Fruit fly (Drosophila melanogaster) whole organism, embryonic: ENCODE results near the gene CG31710.

ENCODE experiments used
- CG1024 ChIP-seq: fragments of 200-800 bp; sonication (Bioruptor generic); IDR thresholded peaks from 2 replicates; pipeline ENCODE4 v1.3.6; 2022; ENCODE audit warnings: missing biosample characterization, missing genetic modification characterization
- CG10321 ChIP-seq: fragments of 200-800 bp; sonication (Bioruptor generic); IDR thresholded peaks from 2 replicates; pipeline ENCODE4 v1.3.6; 2022; ENCODE audit warnings: missing biosample characterization, missing genetic modification characterization
- CG11093 ChIP-seq: fragments of 200-800 bp; sonication (Bioruptor generic); IDR thresholded peaks from 3 replicates; pipeline ENCODE4 v1.3.6; 2022; ENCODE audit warnings: missing biosample characterization, missing genetic modification characterization
- CG11247 ChIP-seq: fragments of 200-800 bp; sonication (Bioruptor generic); IDR thresholded peaks from 2 replicates; pipeline ENCODE4 v1.3.6; 2022; ENCODE audit warnings: missing biosample characterization, missing genetic modification characterization
- CG12219 ChIP-seq: fragments of 200-800 bp; sonication (Bioruptor generic); optimal IDR thresholded peaks from 3 replicates; lab custom pipeline; 2018; ENCODE audit warnings: missing biosample characterization, mild to moderate bottlenecking, missing genetic modification characterization
- CG13624 ChIP-seq: fragments of 200-800 bp; sonication (Bioruptor generic); optimal IDR thresholded peaks from 2 replicates; lab custom pipeline; 2016; ENCODE audit warnings: missing biosample characterization, missing genetic modification characterization
- CG14710 ChIP-seq: fragments of 200-800 bp; sonication (Bioruptor generic); optimal IDR thresholded peaks from 3 replicates; lab custom pipeline; 2019; ENCODE audit warnings: missing biosample characterization, mild to moderate bottlenecking, missing genetic modification characterization, moderate library complexity
- CG1529 ChIP-seq: fragments of 200-800 bp; sonication (Bioruptor generic); optimal IDR thresholded peaks from 3 replicates; lab custom pipeline; 2018; ENCODE audit warnings: missing biosample characterization, missing genetic modification characterization
- CG1603 ChIP-seq: fragments of 200-800 bp; sonication (Bioruptor generic); optimal IDR thresholded peaks from 2 replicates; lab custom pipeline; 2019; ENCODE audit warnings: missing biosample characterization, mild to moderate bottlenecking, missing genetic modification characterization, moderate library complexity
- CG17186 ChIP-seq: fragments of 200-800 bp; sonication (Bioruptor generic); optimal IDR thresholded peaks from 3 replicates; lab custom pipeline; 2017; ENCODE audit warnings: missing biosample characterization, missing genetic modification reagents, missing genetic modification characterization
- CG17359 ChIP-seq: fragments of 200-800 bp; sonication (Bioruptor generic); optimal IDR thresholded peaks from 3 replicates; lab custom pipeline; 2018; ENCODE audit warnings: missing biosample characterization, mild to moderate bottlenecking, missing genetic modification characterization, moderate library complexity
- CG17361 ChIP-seq: fragments of 200-800 bp; sonication (Bioruptor generic); IDR thresholded peaks from 3 replicates; pipeline ENCODE4 v1.3.6; 2022; ENCODE audit warnings: missing biosample characterization, missing genetic modification characterization
- CG30020 ChIP-seq: fragments of 200-800 bp; optimal IDR thresholded peaks from 2 replicates; lab custom pipeline; 2019; ENCODE audit warnings: missing biosample characterization, mild to moderate bottlenecking, missing genetic modification characterization, moderate library complexity
- CG30431 ChIP-seq: fragments of 200-800 bp; sonication (Bioruptor generic); optimal IDR thresholded peaks from 2 replicates; lab custom pipeline; 2017; ENCODE audit warnings: missing biosample characterization, missing genetic modification characterization
- CG3065 ChIP-seq: fragments of 200-800 bp; sonication (Bioruptor generic); optimal IDR thresholded peaks from 2 replicates; lab custom pipeline; 2016; ENCODE audit warnings: missing biosample characterization, missing genetic modification characterization
- CG31441 ChIP-seq: fragments of 200-800 bp; sonication (Bioruptor generic); IDR thresholded peaks from 2 replicates; pipeline ENCODE4 v1.3.6; 2022; ENCODE audit warnings: missing biosample characterization, missing genetic modification characterization
- CG3847 ChIP-seq: fragments of 200-800 bp; sonication (Bioruptor generic); IDR thresholded peaks from 2 replicates; pipeline ENCODE4 v1.3.6; 2022; ENCODE audit warnings: missing biosample characterization, missing genetic modification characterization
- CG3995 ChIP-seq: fragments of 200-800 bp; sonication (Bioruptor generic); optimal IDR thresholded peaks from 3 replicates; lab custom pipeline; 2016; ENCODE audit warnings: missing biosample characterization, missing genetic modification characterization
- CG4360 ChIP-seq: fragments of 200-800 bp; sonication (Bioruptor generic); IDR thresholded peaks from 2 replicates; pipeline ENCODE4 v1.3.6; 2022; ENCODE audit warnings: missing biosample characterization, missing genetic modification characterization
- CG8944 ChIP-seq: fragments of 200-800 bp; sonication (Bioruptor generic); optimal IDR thresholded peaks from 3 replicates; lab custom pipeline; 2016; ENCODE audit warnings: missing biosample characterization, missing genetic modification characterization
- Dip3 ChIP-seq: fragments of 200-800 bp; sonication (Bioruptor generic); optimal IDR thresholded peaks from 3 replicates; lab custom pipeline; 2016; ENCODE audit warnings: missing biosample characterization, missing genetic modification characterization
- Dll ChIP-seq: fragments of 200-800 bp; sonication (Bioruptor generic); IDR thresholded peaks from 4 replicates; pipeline ENCODE4 v1.3.6; 2022; ENCODE audit warnings: missing biosample characterization, missing genetic modification characterization; ENCODE audit not compliant: partially characterized antibody
- Doc3 ChIP-seq: fragments of 200-800 bp; sonication (Bioruptor generic); IDR thresholded peaks from 3 replicates; pipeline ENCODE4 v1.3.6; 2022; ENCODE audit warnings: missing biosample characterization, missing genetic modification characterization; ENCODE audit not compliant: partially characterized antibody
- Gug ChIP-seq: fragments of 200-800 bp; sonication (Bioruptor generic); IDR thresholded peaks from 4 replicates; pipeline ENCODE4 v1.3.6; 2022; ENCODE audit warnings: missing biosample characterization, missing genetic modification characterization
- H15 ChIP-seq: fragments of 200-800 bp; sonication (Bioruptor generic); IDR thresholded peaks from 3 replicates; pipeline ENCODE4 v1.3.6; 2022; ENCODE audit warnings: missing biosample characterization, missing genetic modification characterization
- H2.0 ChIP-seq: fragments of 200-800 bp; sonication (Bioruptor generic); IDR thresholded peaks from 2 replicates; pipeline ENCODE4 v1.3.6; 2022; ENCODE audit warnings: missing biosample characterization, missing genetic modification characterization
- Hey ChIP-seq: fragments of 200-800 bp; sonication (Bioruptor generic); optimal IDR thresholded peaks from 3 replicates; lab custom pipeline; 2018; ENCODE audit warnings: missing biosample characterization, mild to moderate bottlenecking, missing genetic modification characterization
- Mad ChIP-seq: fragments of 200-800 bp; sonication (Bioruptor generic); optimal IDR thresholded peaks from 2 replicates; lab custom pipeline; 2016; ENCODE audit warnings: missing biosample characterization, missing genetic modification characterization
- Med ChIP-seq: fragments of 200-800 bp; sonication (Bioruptor generic); peaks from one replicate; lab custom pipeline; 2016; ENCODE audit warnings: missing biosample characterization, missing genetic modification characterization, mild to moderate bottlenecking, inconsistent platforms, moderate library complexity
- Spps ChIP-seq: fragments of 200-800 bp; sonication (Bioruptor generic); optimal IDR thresholded peaks from 2 replicates; lab custom pipeline; 2018; ENCODE audit warnings: missing biosample characterization, mild to moderate bottlenecking, missing genetic modification characterization
- Stat92E ChIP-seq, 3 experiments: fragments of >200 bp in 2 of 3; fragments of 200-800 bp in 1 of 3; sonication (Bioruptor generic) in 1 of 3; optimal IDR thresholded peaks; 2 replicates each; lab custom pipeline; 2017 to 2019; ENCODE audit warnings: missing biosample characterization in 3 of 3, missing genetic modification characterization in 3 of 3, mild to moderate bottlenecking in 1 of 3, moderate library complexity in 1 of 3
- Xbp1 ChIP-seq: fragments of 200-800 bp; sonication (Bioruptor generic); optimal IDR thresholded peaks from 3 replicates; lab custom pipeline; 2016; ENCODE audit warnings: missing biosample characterization, mild to moderate bottlenecking, missing genetic modification characterization
- YL-1 ChIP-seq: fragments of 200-800 bp; sonication (Bioruptor generic); optimal IDR thresholded peaks from 3 replicates; lab custom pipeline; 2017; ENCODE audit warnings: missing biosample characterization, mild to moderate bottlenecking, missing genetic modification characterization
- crp ChIP-seq, 2 experiments: fragments of 200-800 bp; sonication (Bioruptor generic); optimal IDR thresholded peaks; 2 replicates in 1 of 2; 3 replicates in 1 of 2; lab custom pipeline; 2017; ENCODE audit warnings: missing biosample characterization in 2 of 2, missing genetic modification characterization in 2 of 2, mild to moderate bottlenecking in 1 of 2, moderate library complexity in 1 of 2
- cwo ChIP-seq: fragments of 200-800 bp; sonication (Bioruptor generic); optimal IDR thresholded peaks from 3 replicates; lab custom pipeline; 2017; ENCODE audit warnings: missing biosample characterization, missing genetic modification characterization, mild to moderate bottlenecking, moderate library complexity, missing genetic modification reagents
- dmrt99B ChIP-seq: fragments of 200-800 bp; sonication (Bioruptor generic); optimal IDR thresholded peaks from 2 replicates; lab custom pipeline; 2018; ENCODE audit warnings: missing biosample characterization, mild to moderate bottlenecking, missing genetic modification characterization, moderate library complexity
- emc ChIP-seq: fragments of 200-800 bp; sonication (Bioruptor generic); optimal IDR thresholded peaks from 2 replicates; lab custom pipeline; 2016; ENCODE audit warnings: missing biosample characterization, missing genetic modification characterization
- fru ChIP-seq: fragments of >200 bp; optimal IDR thresholded peaks from 2 replicates; lab custom pipeline; 2017
- gro ChIP-seq: fragments of 200-800 bp; sonication (Bioruptor generic); optimal IDR thresholded peaks from 2 replicates; lab custom pipeline; 2016; ENCODE audit warnings: missing biosample characterization, missing genetic modification characterization
- lab ChIP-seq: fragments of 200-800 bp; sonication (Bioruptor generic); optimal IDR thresholded peaks from 3 replicates; lab custom pipeline; 2017; ENCODE audit warnings: missing biosample characterization, missing genetic modification characterization, mild to moderate bottlenecking, moderate library complexity, missing genetic modification reagents
- lmd ChIP-seq: fragments of 200-800 bp; sonication (Bioruptor generic); IDR thresholded peaks from 2 replicates; pipeline ENCODE4 v1.3.6; 2022; ENCODE audit warnings: missing biosample characterization, missing genetic modification characterization
- nmo ChIP-seq: fragments of 200-800 bp; sonication (Bioruptor generic); optimal IDR thresholded peaks from 2 replicates; lab custom pipeline; 2018; ENCODE audit warnings: missing biosample characterization, mild to moderate bottlenecking, missing genetic modification characterization, moderate library complexity
- peb ChIP-seq: fragments of 200-800 bp; sonication (Bioruptor generic); IDR thresholded peaks from 2 replicates; pipeline ENCODE4 v1.3.6; 2022; ENCODE audit warnings: missing biosample characterization, missing genetic modification characterization
- pum ChIP-seq: fragments of 200-800 bp; sonication (Bioruptor generic); optimal IDR thresholded peaks from 2 replicates; lab custom pipeline; 2016; ENCODE audit warnings: missing biosample characterization, missing genetic modification characterization
- ranshi ChIP-seq: fragments of 200-800 bp; sonication (Bioruptor generic); IDR thresholded peaks from 2 replicates; pipeline ENCODE4 v1.3.6; 2022; ENCODE audit warnings: missing biosample characterization, missing genetic modification characterization
- ro ChIP-seq: fragments of 200-800 bp; sonication (Bioruptor generic); IDR thresholded peaks from 2 replicates; pipeline ENCODE4 v1.3.6; 2022; ENCODE audit warnings: missing biosample characterization, missing genetic modification characterization
- sna ChIP-seq: fragments of 200-800 bp; sonication (Bioruptor generic); IDR thresholded peaks from 2 replicates; pipeline ENCODE4 v1.3.6; 2022; ENCODE audit warnings: missing biosample characterization, missing genetic modification characterization; ENCODE audit not compliant: partially characterized antibody
- ssp ChIP-seq: fragments of 200-800 bp; sonication (Bioruptor generic); IDR thresholded peaks from 2 replicates; pipeline ENCODE4 v1.3.6; 2022; ENCODE audit warnings: missing biosample characterization, missing genetic modification characterization
- sug ChIP-seq: fragments of 200-800 bp; optimal IDR thresholded peaks from 2 replicates; lab custom pipeline; 2019; ENCODE audit warnings: missing biosample characterization, mild to moderate bottlenecking, missing genetic modification characterization, moderate library complexity
- tup ChIP-seq: fragments of 200-800 bp; sonication (Bioruptor generic); optimal IDR thresholded peaks from 2 replicates; lab custom pipeline; 2016; ENCODE audit warnings: missing biosample characterization, mild to moderate bottlenecking, missing genetic modification characterization, moderate library complexity
- yki ChIP-seq: fragments of >200 bp; optimal IDR thresholded peaks from 3 replicates; lab custom pipeline; 2018

The CG31710 gene

dm6 chr2L:9711107-9711585 lies 5.4 kb upstream of the CG31710 start, which contains the start of gene CG4364 (continued):
- TF ChIP-seq CG14710 (tag; lab: Kevin White, UChicago) (peak; percentile 68), tup (GFP tag; lab: Kevin White, UChicago) (no peak), CG12219 (GFP tag; lab: Kevin White, UChicago) (no peak), lmd (no peak), pum (no peak), ssp (GFP tag; lab: Robert Waterston, UW) (no peak), CG17186 (GFP tag; lab: Kevin White, UChicago) (no peak), Stat92E (GFP tag; optimal IDR thresholded peaks at IDR 0.05; lab: Kevin White, UChicago) (peak in 1 of 3 experiments; percentile 79), CG3065 (GFP tag; lab: Kevin White, UChicago) (no peak), CG30020 (no peak), lab (no peak), Hey (tag; lab: Kevin White, UChicago) (no peak), sna (GFP tag; lab: Robert Waterston, UW) (0 out of 2 replicates have a peak, but pooled peaks have one; percentile 47), Dip3 (GFP tag; lab: Kevin White, UChicago) (no peak), Gug (no peak), crp (GFP tag; optimal IDR thresholded peaks at IDR 0.05; lab: Kevin White, UChicago) (peak in 1 of 2 experiments; percentile 27), Spps (tag; lab: Kevin White, UChicago) (no peak), CG11093 (GFP tag; lab: Robert Waterston, UW) (no peak), Med (GFP tag; lab: Kevin White, UChicago) (peak; percentile 63), ro (GFP tag; lab: Robert Waterston, UW) (no peak), CG30431 (GFP tag; lab: Kevin White, UChicago) (no peak), CG17359 (tag; lab: Kevin White, UChicago) (no peak), ranshi (no peak), CG4360 (GFP tag; lab: Robert Waterston, UW) (peak; percentile 44; the same call in 1 of the 2 replicates), CG17361 (GFP tag; lab: Robert Waterston, UW) (peak; percentile 27; the same call in 1 of the 3 replicates), CG3847 (GFP tag; lab: Robert Waterston, UW) (no peak; the same call in 1 of the 2 replicates), sug (tag; lab: Kevin White, UChicago) (peak; percentile 35), H15 (GFP tag; lab: Robert Waterston, UW) (no peak), CG11247 (GFP tag; lab: Robert Waterston, UW) (no peak), Doc3 (peak; percentile 54; the same call in 2 of the 3 replicates), CG1529 (GFP tag; lab: Kevin White, UChicago) (no peak), CG10321 (no peak), Dll (GFP tag; lab: Robert Waterston, UW) (peak; percentile 82), Xbp1 (GFP tag; lab: Kevin White, UChicago) (no peak), YL-1 (GFP tag; lab: Kevin White, UChicago) (peak; percentile 73), emc (GFP tag; lab: Kevin White, UChicago) (no peak), dmrt99B (tag; lab: Kevin White, UChicago) (no peak), CG3995 (GFP tag; lab: Kevin White, UChicago) (no peak), Mad (GFP tag; lab: Kevin White, UChicago) (no peak), cwo (GFP tag; lab: Kevin White, UChicago) (no peak), nmo (GFP tag; lab: Kevin White, UChicago) (peak; percentile 69), gro (GFP tag; lab: Kevin White, UChicago) (no peak), CG31441 (GFP tag; lab: Robert Waterston, UW) (no peak), CG13624 (GFP tag; lab: Kevin White, UChicago) (no peak), peb (GFP tag; lab: Robert Waterston, UW) (no peak), CG1603 (tag; lab: Kevin White, UChicago) (peak; percentile 10), CG1024 (GFP tag; lab: Robert Waterston, UW) (no peak), H2.0 (GFP tag; lab: Robert Waterston, UW) (no peak), fru (no peak), yki (lab: Kevin White, UChicago) (no peak), CG8944 (GFP tag; lab: Kevin White, UChicago) (no peak)
